Worm (Caenorhabditis elegans) whole organism, L1 larva: ENCODE measurements around the gene Y38H6C.20.

Experiments used
- alr-1 ChIP-seq: fragments of 200-800 bp; sonication (Bioruptor generic); optimal IDR thresholded peaks from 2 replicates; lab custom pipeline; 2018; ENCODE audit warnings: borderline replicate concordance, mild to moderate bottlenecking, missing genetic modification characterization, missing compliant biosample characterization
- ceh-82 ChIP-seq, 3 experiments: fragments of 150-350 bp in 1 of 3; sonication (generic microtip) in 2 of 3; optimal IDR thresholded peaks; 2 replicates each; lab custom pipeline; 2014 to 2017; ENCODE audit warnings: missing biosample characterization in 3 of 3, missing genetic modification characterization in 3 of 3
- fos-1 ChIP-seq: fragments of 150-350 bp; optimal IDR thresholded peaks from 2 replicates; lab custom pipeline; 2014; ENCODE audit warnings: missing biosample characterization, missing genetic modification characterization
- lin-15B ChIP-seq: fragments of 150-350 bp; sonication (generic microtip); optimal IDR thresholded peaks from 3 replicates; lab custom pipeline; 2014; ENCODE audit warnings: missing biosample characterization, missing genetic modification characterization
- lin-39 ChIP-seq: fragments of 150-350 bp; optimal IDR thresholded peaks from 2 replicates; lab custom pipeline; 2014; ENCODE audit warnings: missing biosample characterization, missing genetic modification reagents, missing genetic modification characterization
- lir-3 ChIP-seq: sonication (generic microtip); optimal IDR thresholded peaks from 2 replicates; lab custom pipeline; 2016; ENCODE audit warnings: mild to moderate bottlenecking, missing genetic modification characterization, moderate library complexity, missing compliant biosample characterization; ENCODE audit not compliant: poor library complexity
- nhr-237 ChIP-seq: fragments of 150-350 bp; optimal IDR thresholded peaks from 2 replicates; lab custom pipeline; 2014; ENCODE audit warnings: missing biosample characterization, missing genetic modification characterization
- nhr-28 ChIP-seq: fragments of 150-350 bp; optimal IDR thresholded peaks from 2 replicates; lab custom pipeline; 2014; ENCODE audit warnings: missing biosample characterization, missing genetic modification characterization
- nhr-47 ChIP-seq: sonication (generic microtip); optimal IDR thresholded peaks from 2 replicates; lab custom pipeline; 2016; ENCODE audit warnings: mild to moderate bottlenecking, missing genetic modification characterization, moderate library complexity, missing compliant biosample characterization
- nhr-76 ChIP-seq: sonication (generic microtip); optimal IDR thresholded peaks from 2 replicates; lab custom pipeline; 2017; ENCODE audit warnings: missing biosample characterization, missing genetic modification characterization
- rnt-1 ChIP-seq: sonication (generic microtip); optimal IDR thresholded peaks from 2 replicates; lab custom pipeline; 2016; ENCODE audit warnings: mild to moderate bottlenecking, missing genetic modification characterization, moderate library complexity, missing compliant biosample characterization
- skn-1 ChIP-seq: fragments of 150-350 bp; optimal IDR thresholded peaks from 2 replicates; lab custom pipeline; 2014; ENCODE audit warnings: missing biosample characterization, missing genetic modification characterization
- snpc-4 ChIP-seq: fragments of 150-350 bp; optimal IDR thresholded peaks from 2 replicates; lab custom pipeline; 2014; ENCODE audit warnings: missing biosample characterization, missing genetic modification characterization
- tlp-1 ChIP-seq: fragments of 150-350 bp; optimal IDR thresholded peaks from 2 replicates; lab custom pipeline; 2014; ENCODE audit warnings: missing biosample characterization, missing genetic modification characterization

DNA sequence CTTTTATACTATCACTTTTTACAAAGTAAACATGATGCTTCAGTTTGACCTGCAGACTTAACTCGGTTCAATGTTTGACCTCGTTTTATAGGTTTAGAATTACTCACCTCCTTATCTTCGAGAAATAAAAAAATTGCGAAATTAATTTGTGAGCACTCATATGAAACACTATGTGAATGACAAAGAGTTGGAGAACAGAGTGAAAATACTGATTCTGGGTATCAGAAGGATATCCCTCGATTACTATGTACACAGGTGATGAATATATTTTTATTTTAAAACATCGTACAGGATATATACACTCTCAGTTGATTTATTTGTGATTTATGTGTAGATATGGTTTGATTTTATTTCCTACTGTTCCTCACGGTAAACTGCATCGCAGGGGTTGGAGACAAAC is 5.3 kb upstream of the Y38H6C.20 start, which contains the start of gene Y38H6C.23:
- TF ChIP-seq nhr-76, result no peak
- no peak for TF ChIP-seq ceh-82 (tag; optimal IDR thresholded peaks at IDR 0.05; lab: Kevin White, UChicago)
- no peak for TF ChIP-seq nhr-28 (tag; lab: Kevin White, UChicago)
- no peak for TF ChIP-seq nhr-47 (tag; lab: Kevin White, UChicago)
- no peak for TF ChIP-seq lin-39 (tag; lab: Kevin White, UChicago)
- no peak for TF ChIP-seq fos-1
- no peak for TF ChIP-seq snpc-4 (tag; lab: Kevin White, UChicago)
- TF ChIP-seq lin-15B, result no peak
- no peak for TF ChIP-seq skn-1
- no peak for TF ChIP-seq tlp-1 (tag; lab: Kevin White, UChicago)
- no peak for TF ChIP-seq nhr-237 (tag; lab: Kevin White, UChicago)
- TF ChIP-seq alr-1 (tag; lab: Kevin White, UChicago), result no peak
- no peak for TF ChIP-seq rnt-1 (tag; lab: Kevin White, UChicago)
- no peak for TF ChIP-seq lir-3 (tag; lab: Kevin White, UChicago)
